Worm (Caenorhabditis elegans): ENCODE data around the gene rbx-1.

The rbx-1 gene

DNA sequence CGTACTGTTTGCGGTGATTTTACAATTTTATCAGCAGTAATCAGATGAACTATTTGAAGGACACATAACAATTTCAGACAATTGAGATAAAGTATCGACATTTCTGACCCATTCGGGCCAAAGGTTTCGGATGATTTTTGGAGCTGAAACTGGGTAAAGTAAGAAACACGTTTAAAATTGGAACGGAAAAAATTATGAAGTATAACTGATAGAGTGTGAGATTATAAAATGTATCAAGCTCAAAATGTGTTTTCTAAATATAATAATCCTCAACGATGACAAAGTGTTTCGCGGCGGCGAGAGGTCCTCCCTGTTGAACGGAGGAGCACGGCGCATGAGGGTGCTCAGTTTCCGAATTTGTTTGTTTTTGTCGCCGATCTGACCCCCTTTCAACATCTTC lies 4.8 kb downstream of the rbx-1 start, which contains the start of gene ZK287.4:
ZK287.4 (minus strand) TSS at position 101 of the 400 bp plus-strand sequence.
- TF ChIP-seq nfya-1 (tag; optimal IDR thresholded peaks at IDR 0.05) (no peak), K02D7.2 (tag; optimal IDR thresholded peaks at IDR 0.05) (no peak), C38D4.7 (GFP tag; optimal IDR thresholded peaks at IDR 0.05) (no peak), ets-4 (tag; optimal IDR thresholded peaks at IDR 0.05) (no peak), Y22D7AL.16 (tag; optimal IDR thresholded peaks at IDR 0.05) (no peak), eyg-1 (tag; optimal IDR thresholded peaks at IDR 0.05) (no peak), T23F11.4 (GFP tag; optimal IDR thresholded peaks at IDR 0.05) (no peak), C08G9.2 (tag; optimal IDR thresholded peaks at IDR 0.05) (no peak), rnt-1 (tag; optimal IDR thresholded peaks at IDR 0.05) (no peak), ceh-45 (GFP tag; IDR thresholded peaks at IDR 0.05) (no peak), fkh-6 (tag; optimal IDR thresholded peaks at IDR 0.05) (no peak)

DNA sequence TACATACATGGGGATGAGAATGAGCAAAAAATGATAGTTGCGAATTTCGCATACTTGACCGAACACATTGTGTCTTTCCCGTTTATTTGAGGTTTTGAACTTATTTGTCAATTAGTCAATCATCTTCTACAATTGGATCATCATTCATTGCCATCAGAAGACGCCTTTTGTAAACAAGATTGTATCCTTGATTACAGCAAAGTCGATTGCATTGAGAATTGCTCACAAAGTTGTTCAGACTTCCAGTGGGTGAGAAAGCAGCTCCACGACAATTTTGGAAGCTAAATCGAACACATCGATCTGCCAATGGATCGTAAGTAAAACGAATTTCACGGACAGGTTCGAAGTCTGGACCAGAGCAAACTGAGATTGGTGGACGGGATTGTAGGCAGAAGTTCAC lies 10.1 kb downstream of the rbx-1 start:
- no peak for TF ChIP-seq rnt-1 (tag; optimal IDR thresholded peaks at IDR 0.05)
- no peak for TF ChIP-seq pha-2 (tag; optimal IDR thresholded peaks at IDR 0.05)
- no peak for TF ChIP-seq ama-1 (optimal IDR thresholded peaks at IDR 0.05)
- TF ChIP-seq sdc-2 (tag; optimal IDR thresholded peaks at IDR 0.05): no peak
- TF ChIP-seq ceh-14 (tag; optimal IDR thresholded peaks at IDR 0.05): no peak
- no peak for TF ChIP-seq elt-4 (tag; optimal IDR thresholded peaks at IDR 0.05)
- no peak for TF ChIP-seq ceh-45 (GFP tag; IDR thresholded peaks at IDR 0.05)
- no peak for TF ChIP-seq C38D4.7 (GFP tag; optimal IDR thresholded peaks at IDR 0.05)
- TF ChIP-seq zip-5 (tag; optimal IDR thresholded peaks at IDR 0.05): no peak
- TF ChIP-seq K09A11.1 (tag; optimal IDR thresholded peaks at IDR 0.05; ENCODE audit: insufficient read depth): no peak
- no peak for TF ChIP-seq syd-9 (tag; optimal IDR thresholded peaks at IDR 0.05)
- TF ChIP-seq che-1 (tag; optimal IDR thresholded peaks at IDR 0.05): no peak
- no peak for TF ChIP-seq eyg-1 (tag; optimal IDR thresholded peaks at IDR 0.05)
- no peak for TF ChIP-seq ceh-34 (tag; optimal IDR thresholded peaks at IDR 0.05)
- no peak for TF ChIP-seq ceh-6 (GFP tag; optimal IDR thresholded peaks at IDR 0.05)
- TF ChIP-seq elt-2 (tag; optimal IDR thresholded peaks at IDR 0.05): no peak
- no peak for TF ChIP-seq unc-3 (GFP tag; conservative IDR thresholded peaks at IDR 0.05)
- TF ChIP-seq unc-3 (tag; optimal IDR thresholded peaks at IDR 0.05): no peak
- TF ChIP-seq madf-2 (tag; optimal IDR thresholded peaks at IDR 0.05): no peak

- no peak for TF ChIP-seq tbx-7 (tag; optimal IDR thresholded peaks at IDR 0.05)
Measured at ce11 chrV:9679166-9679565, 11.2 kb downstream of the rbx-1 start, which contains the start of gene ZK287.9. Gene ZK287.9 (plus strand): TSS chrV:9679357.

- TF ChIP-seq ceh-2 (tag; optimal IDR thresholded peaks at IDR 0.05) (no peak), tbx-2 (tag; optimal IDR thresholded peaks at IDR 0.05) (no peak), tbx-7 (tag; optimal IDR thresholded peaks at IDR 0.05) (no peak), ceh-48 (tag; optimal IDR thresholded peaks at IDR 0.05) (no peak), ceh-31 (tag; optimal IDR thresholded peaks at IDR 0.05) (no peak), T23F11.4 (GFP tag; optimal IDR thresholded peaks at IDR 0.05) (no peak), hlh-13 (GFP tag; optimal IDR thresholded peaks at IDR 0.05) (no peak), unc-55 (GFP tag; optimal IDR thresholded peaks at IDR 0.05) (no peak), fkh-6 (tag; optimal IDR thresholded peaks at IDR 0.05) (no peak), lim-6 (tag; optimal IDR thresholded peaks at IDR 0.05) (no peak), pax-1 (tag; optimal IDR thresholded peaks at IDR 0.05) (no peak), ceh-18 (tag; optimal IDR thresholded peaks at IDR 0.05) (no peak), madf-2 (tag; optimal IDR thresholded peaks at IDR 0.05) (no peak), mec-3 (tag; optimal IDR thresholded peaks at IDR 0.05; ENCODE audit: borderline replicate concordance) (no peak), fkh-10 (GFP tag; optimal IDR thresholded peaks at IDR 0.05) (no peak), pqm-1 (tag; optimal IDR thresholded peaks at IDR 0.05) (no peak), elt-4 (tag; optimal IDR thresholded peaks at IDR 0.05) (no peak), nhr-232 (tag; optimal IDR thresholded peaks at IDR 0.05) (no peak)
Measured at ce11 chrV:9677977-9678376, 12.3 kb downstream of the rbx-1 start, which contains the start of gene cthd-1. Gene cthd-1 (plus strand): TSS chrV:9678277.
